Fruit fly (Drosophila melanogaster) whole organism, embryonic: ENCODE data around the gene CG8668.
A peak's percentile ranks its signal among the peaks of the same experiment; 100 is the strongest.

Experiments
- Atf3 ChIP-seq: fragments of 200-800 bp; sonication (Bioruptor generic); optimal IDR thresholded peaks from 3 replicates; lab custom pipeline; 2016; ENCODE audit warnings: missing biosample characterization, missing genetic modification characterization
- CG10209 ChIP-seq: fragments of 200-800 bp; sonication (Bioruptor generic); optimal IDR thresholded peaks from 3 replicates; lab custom pipeline; 2017; ENCODE audit warnings: missing biosample characterization, mild to moderate bottlenecking, missing genetic modification characterization, missing genetic modification reagents
- CG11247 ChIP-seq: fragments of 200-800 bp; sonication (Bioruptor generic); IDR thresholded peaks from 2 replicates; pipeline ENCODE4 v1.3.6; 2022; ENCODE audit warnings: missing biosample characterization, missing genetic modification characterization
- CG11696 ChIP-seq: fragments of 200-800 bp; sonication (Bioruptor generic); IDR thresholded peaks from 2 replicates; pipeline ENCODE4 v1.3.6; 2022; ENCODE audit warnings: missing biosample characterization, missing genetic modification characterization
- CG12155 ChIP-seq: fragments of 200-800 bp; sonication (Bioruptor generic); optimal IDR thresholded peaks from 3 replicates; lab custom pipeline; 2016; ENCODE audit warnings: missing biosample characterization, missing genetic modification characterization
- CG12942 ChIP-seq: fragments of 200-800 bp; sonication (Bioruptor generic); optimal IDR thresholded peaks from 3 replicates; lab custom pipeline; 2016; ENCODE audit warnings: missing biosample characterization, missing genetic modification characterization
- CG17802 ChIP-seq: fragments of 200-800 bp; sonication (Bioruptor generic); optimal IDR thresholded peaks from 2 replicates; lab custom pipeline; 2018; ENCODE audit warnings: missing biosample characterization, mild to moderate bottlenecking, missing genetic modification characterization, moderate library complexity
- CG31224 ChIP-seq: fragments of 200-800 bp; sonication (Bioruptor generic); IDR thresholded peaks from 2 replicates; pipeline ENCODE4 v1.3.6; 2022; ENCODE audit warnings: missing biosample characterization, missing genetic modification characterization
- CG3163 ChIP-seq: fragments of 200-800 bp; sonication (Bioruptor generic); optimal IDR thresholded peaks from 3 replicates; lab custom pipeline; 2016; ENCODE audit warnings: missing biosample characterization, missing genetic modification characterization
- CG43689 ChIP-seq: fragments of 200-800 bp; sonication (Bioruptor generic); IDR thresholded peaks from 2 replicates; pipeline ENCODE4 v1.3.6; 2022; ENCODE audit warnings: missing biosample characterization, missing genetic modification characterization
- CG4820 ChIP-seq: fragments of 200-800 bp; sonication (Bioruptor generic); optimal IDR thresholded peaks from 3 replicates; lab custom pipeline; 2016; ENCODE audit warnings: missing biosample characterization, missing genetic modification characterization
- CG7556 ChIP-seq: fragments of 200-800 bp; sonication (Bioruptor generic); optimal IDR thresholded peaks from 2 replicates; lab custom pipeline; 2017; ENCODE audit warnings: missing biosample characterization, mild to moderate bottlenecking, missing genetic modification characterization
- CG7963 ChIP-seq: fragments of 200-800 bp; sonication (Bioruptor generic); IDR thresholded peaks from 3 replicates; pipeline ENCODE4 v1.3.6; 2022; ENCODE audit warnings: missing biosample characterization, missing genetic modification characterization; ENCODE audit not compliant: partially characterized antibody
- CG8089 ChIP-seq: fragments of 200-800 bp; sonication (Bioruptor generic); optimal IDR thresholded peaks from 3 replicates; lab custom pipeline; 2016; ENCODE audit warnings: missing biosample characterization, missing genetic modification characterization
- CG8388 ChIP-seq: fragments of 200-800 bp; sonication (Bioruptor generic); optimal IDR thresholded peaks from 2 replicates; lab custom pipeline; 2019; ENCODE audit warnings: missing biosample characterization, mild to moderate bottlenecking, missing genetic modification characterization, moderate library complexity
- CG8478 ChIP-seq: fragments of >200 bp; optimal IDR thresholded peaks from 2 replicates; lab custom pipeline; 2018
- CG8924 ChIP-seq: fragments of 200-800 bp; optimal IDR thresholded peaks from 3 replicates; lab custom pipeline; 2019; ENCODE audit warnings: missing biosample characterization, mild to moderate bottlenecking, missing genetic modification characterization, moderate library complexity
- CG9609 ChIP-seq: fragments of 200-800 bp; sonication (Bioruptor generic); optimal IDR thresholded peaks from 3 replicates; lab custom pipeline; 2016; ENCODE audit warnings: missing biosample characterization, missing genetic modification characterization
- D19A ChIP-seq: fragments of 200-800 bp; optimal IDR thresholded peaks from 3 replicates; lab custom pipeline; 2019; ENCODE audit warnings: missing biosample characterization, mild to moderate bottlenecking, missing genetic modification characterization, moderate library complexity
- D19B ChIP-seq: fragments of 200-800 bp; sonication (Bioruptor generic); optimal IDR thresholded peaks from 2 replicates; lab custom pipeline; 2017; ENCODE audit warnings: missing biosample characterization, mild to moderate bottlenecking, missing genetic modification characterization
- HLH54F ChIP-seq: fragments of 200-800 bp; sonication (Bioruptor generic); optimal IDR thresholded peaks from 3 replicates; lab custom pipeline; 2016; ENCODE audit warnings: missing biosample characterization, missing genetic modification characterization
- MBD-R2 ChIP-seq: fragments of 200-800 bp; sonication (Bioruptor generic); IDR thresholded peaks from 2 replicates; pipeline ENCODE4 v1.3.6; 2022; ENCODE audit warnings: missing biosample characterization, missing genetic modification characterization
- Myb ChIP-seq: fragments of 200-800 bp; sonication (Bioruptor generic); optimal IDR thresholded peaks from 2 replicates; lab custom pipeline; 2016; ENCODE audit warnings: missing biosample characterization, missing genetic modification characterization
- NC2β ChIP-seq: fragments of 200-800 bp; sonication (Bioruptor generic); optimal IDR thresholded peaks from 2 replicates; lab custom pipeline; 2016; ENCODE audit warnings: missing biosample characterization, missing genetic modification characterization
- NFAT ChIP-seq: fragments of 200-800 bp; sonication (Bioruptor generic); IDR thresholded peaks from 2 replicates; pipeline ENCODE4 v1.3.6; 2022; ENCODE audit warnings: missing biosample characterization, missing genetic modification characterization
- Spps ChIP-seq: fragments of 200-800 bp; sonication (Bioruptor generic); optimal IDR thresholded peaks from 2 replicates; lab custom pipeline; 2018; ENCODE audit warnings: missing biosample characterization, mild to moderate bottlenecking, missing genetic modification characterization
- ab ChIP-seq: fragments of 200-800 bp; sonication (Bioruptor generic); optimal IDR thresholded peaks from 2 replicates; lab custom pipeline; 2016; ENCODE audit warnings: missing biosample characterization, missing genetic modification characterization
- bowl ChIP-seq: fragments of 200-800 bp; sonication (Bioruptor generic); IDR thresholded peaks from 2 replicates; pipeline ENCODE4 v1.3.6; 2022; ENCODE audit warnings: missing biosample characterization, missing genetic modification characterization
- cad ChIP-seq: fragments of >200 bp; optimal IDR thresholded peaks from 2 replicates; lab custom pipeline; 2017; ENCODE audit warnings: missing biosample characterization, missing genetic modification characterization
- chinmo ChIP-seq: fragments of 200-800 bp; sonication (Bioruptor generic); IDR thresholded peaks from 4 replicates; pipeline ENCODE4 v1.3.6; 2022; ENCODE audit warnings: missing biosample characterization, missing genetic modification characterization; ENCODE audit not compliant: partially characterized antibody
- dan ChIP-seq: fragments of 200-800 bp; sonication (Bioruptor generic); IDR thresholded peaks from 2 replicates; pipeline ENCODE4 v1.3.6; 2022; ENCODE audit warnings: missing biosample characterization, missing genetic modification characterization
- dmrt99B ChIP-seq: fragments of 200-800 bp; sonication (Bioruptor generic); optimal IDR thresholded peaks from 2 replicates; lab custom pipeline; 2018; ENCODE audit warnings: missing biosample characterization, mild to moderate bottlenecking, missing genetic modification characterization, moderate library complexity
- fu2 ChIP-seq: fragments of 200-800 bp; sonication (Bioruptor generic); optimal IDR thresholded peaks from 2 replicates; lab custom pipeline; 2016; ENCODE audit warnings: missing biosample characterization, missing genetic modification characterization
- gem ChIP-seq: fragments of 200-800 bp; sonication (Bioruptor generic); optimal IDR thresholded peaks from 2 replicates; lab custom pipeline; 2019; ENCODE audit warnings: missing biosample characterization, mild to moderate bottlenecking, missing genetic modification characterization, moderate library complexity
- hbn ChIP-seq: fragments of 200-800 bp; sonication (Bioruptor generic); IDR thresholded peaks from 2 replicates; pipeline ENCODE4 v1.3.6; 2022; ENCODE audit warnings: missing biosample characterization, missing genetic modification characterization; ENCODE audit not compliant: partially characterized antibody
- klu ChIP-seq: fragments of 200-800 bp; sonication (Bioruptor generic); IDR thresholded peaks from 2 replicates; pipeline ENCODE4 v1.3.6; 2022; ENCODE audit warnings: missing biosample characterization, missing genetic modification characterization
- lbe ChIP-seq: fragments of 200-800 bp; sonication (Bioruptor generic); optimal IDR thresholded peaks from 2 replicates; lab custom pipeline; 2016; ENCODE audit warnings: missing biosample characterization, mild to moderate bottlenecking, missing genetic modification characterization
- nau ChIP-seq: fragments of 200-800 bp; sonication (Bioruptor generic); optimal IDR thresholded peaks from 3 replicates; lab custom pipeline; 2017; ENCODE audit warnings: missing biosample characterization, mild to moderate bottlenecking, missing genetic modification characterization, missing genetic modification reagents
- nmo ChIP-seq: fragments of 200-800 bp; sonication (Bioruptor generic); optimal IDR thresholded peaks from 2 replicates; lab custom pipeline; 2018; ENCODE audit warnings: missing biosample characterization, mild to moderate bottlenecking, missing genetic modification characterization, moderate library complexity
- otp ChIP-seq: fragments of 200-800 bp; sonication (Bioruptor generic); IDR thresholded peaks from 3 replicates; pipeline ENCODE4, ENCODE4 v1.3.6; 2022; ENCODE audit warnings: missing biosample characterization, missing genetic modification characterization
- ranshi ChIP-seq: fragments of 200-800 bp; sonication (Bioruptor generic); IDR thresholded peaks from 2 replicates; pipeline ENCODE4 v1.3.6; 2022; ENCODE audit warnings: missing biosample characterization, missing genetic modification characterization
- rib ChIP-seq: fragments of 200-800 bp; sonication (Bioruptor generic); IDR thresholded peaks from 2 replicates; pipeline ENCODE4 v1.3.6; 2022; ENCODE audit warnings: missing biosample characterization, missing genetic modification characterization
- schlank ChIP-seq: fragments of 200-800 bp; sonication (Bioruptor generic); optimal IDR thresholded peaks from 2 replicates; lab custom pipeline; 2018; ENCODE audit warnings: missing biosample characterization, mild to moderate bottlenecking, missing genetic modification characterization
- sd ChIP-seq: fragments of 200-800 bp; sonication (Bioruptor generic); optimal IDR thresholded peaks from 3 replicates; lab custom pipeline; 2018; ENCODE audit warnings: missing biosample characterization, mild to moderate bottlenecking, missing genetic modification characterization, moderate library complexity
- sens ChIP-seq: fragments of 200-800 bp; sonication (Bioruptor generic); peaks from one replicate; lab custom pipeline; 2016; ENCODE audit warnings: missing biosample characterization, missing genetic modification characterization
- sim ChIP-seq: fragments of 200-800 bp; sonication (Bioruptor generic); IDR thresholded peaks from 2 replicates; pipeline ENCODE4 v1.3.6; 2022; ENCODE audit warnings: missing biosample characterization, missing genetic modification characterization
- slp2 ChIP-seq: fragments of 200-800 bp; sonication (Bioruptor generic); optimal IDR thresholded peaks from 2 replicates; lab custom pipeline; 2016; ENCODE audit warnings: missing biosample characterization, missing genetic modification characterization
- stwl ChIP-seq: fragments of 200-800 bp; sonication (Bioruptor generic); optimal IDR thresholded peaks from 3 replicates; lab custom pipeline; 2018; ENCODE audit warnings: missing biosample characterization, mild to moderate bottlenecking, missing genetic modification characterization, moderate library complexity
- tin ChIP-seq: fragments of 200-800 bp; sonication (Bioruptor generic); optimal IDR thresholded peaks from 3 replicates; lab custom pipeline; 2016; ENCODE audit warnings: missing biosample characterization, missing genetic modification characterization
- tll ChIP-seq, 2 experiments: fragments of 200-800 bp in 1 of 2; fragments of >200 bp in 1 of 2; sonication (Bioruptor generic) in 1 of 2; optimal IDR thresholded peaks; 2 replicates each; lab custom pipeline; 2017 to 2019; ENCODE audit warnings: missing biosample characterization in 2 of 2, missing genetic modification characterization in 2 of 2, mild to moderate bottlenecking in 1 of 2, moderate library complexity in 1 of 2
- toy ChIP-seq: fragments of 200-800 bp; sonication (Bioruptor generic); IDR thresholded peaks from 2 replicates; pipeline ENCODE4 v1.3.6; 2022; ENCODE audit warnings: missing biosample characterization, missing genetic modification characterization
- zen2 ChIP-seq: fragments of 200-800 bp; sonication (Bioruptor generic); IDR thresholded peaks from 3 replicates; pipeline ENCODE4 v1.3.6; 2022; ENCODE audit warnings: missing biosample characterization, missing genetic modification characterization; ENCODE audit not compliant: partially characterized antibody

Gene CG8668

DNA sequence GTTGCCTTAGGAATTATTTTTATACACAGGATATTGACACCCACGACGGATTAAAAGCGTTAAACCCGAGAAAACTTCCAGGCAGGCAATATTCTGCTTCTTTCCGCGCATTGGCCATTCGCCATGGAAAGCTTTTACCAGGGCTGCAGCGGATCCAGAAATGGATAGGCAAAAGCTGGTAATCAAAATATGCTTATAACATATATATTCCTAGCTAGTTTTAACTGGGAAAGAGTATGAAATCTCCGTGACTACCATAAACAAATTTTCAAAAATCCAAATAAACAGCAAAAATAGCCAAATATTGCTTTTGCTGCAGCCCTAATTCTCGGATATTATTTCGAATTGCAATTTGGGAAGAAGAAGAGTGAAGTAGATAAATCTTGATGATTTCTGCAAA is 32.7 kb downstream of the CG8668 start, which contains the start of the genes PAPLA1 and Rbsn-5 (continued):
- TF ChIP-seq NFAT (GFP tag; lab: Robert Waterston, UW) (peak; percentile 90), D19B (peak; percentile 78), D19A (tag; lab: Kevin White, UChicago) (peak; percentile 86), bowl (GFP tag; lab: Robert Waterston, UW) (peak; percentile 69), CG7963 (GFP tag; lab: Robert Waterston, UW) (no peak), sd (tag; lab: Kevin White, UChicago) (peak; percentile 86), schlank (tag; lab: Kevin White, UChicago) (peak; percentile 87), slp2 (GFP tag; lab: Kevin White, UChicago) (peak; percentile 92), CG31224 (GFP tag; lab: Robert Waterston, UW) (peak; percentile 89), CG8924 (tag; lab: Kevin White, UChicago) (peak; percentile 91), sens (GFP tag; lab: Kevin White, UChicago) (peak; percentile 99), CG12155 (peak; percentile 92), lbe (GFP tag; lab: Kevin White, UChicago) (peak; percentile 92), Myb (GFP tag; lab: Kevin White, UChicago) (peak; percentile 85), MBD-R2 (GFP tag; lab: Robert Waterston, UW) (peak; percentile 97), Atf3 (GFP tag; lab: Kevin White, UChicago) (peak; percentile 94), CG3163 (GFP tag; lab: Kevin White, UChicago) (peak; percentile 81), otp (peak; percentile 88), chinmo (GFP tag; lab: Robert Waterston, UW) (no peak), klu (peak; percentile 86), gem (tag; lab: Kevin White, UChicago) (peak; percentile 96), CG43689 (no peak; the same call in none of the 2 replicates), CG9609 (GFP tag; lab: Kevin White, UChicago) (peak; percentile 96), zen2 (GFP tag; lab: Robert Waterston, UW) (no peak), ab (GFP tag; lab: Kevin White, UChicago) (peak; percentile 93), CG8089 (GFP tag; lab: Kevin White, UChicago) (peak; percentile 93), nau (GFP tag; lab: Kevin White, UChicago) (peak; percentile 78), tll (GFP tag; optimal IDR thresholded peaks at IDR 0.05; lab: Kevin White, UChicago) (no peak), CG8478 (lab: Kevin White, UChicago) (no peak), NC2β (GFP tag; lab: Kevin White, UChicago) (peak; percentile 94), rib (peak; percentile 82), CG10209 (peak; percentile 91), sim (GFP tag; lab: Robert Waterston, UW) (peak; percentile 61; the same call in 1 of the 2 replicates), dan (peak; percentile 43; the same call in 1 of the 2 replicates), HLH54F (peak; percentile 96), hbn (no peak), CG4820 (GFP tag; lab: Kevin White, UChicago) (peak; percentile 94), ranshi (GFP tag; lab: Robert Waterston, UW) (peak; percentile 93), tin (peak; percentile 96), toy (GFP tag; lab: Robert Waterston, UW) (peak; percentile 55; the same call in 1 of the 2 replicates), Spps (tag; lab: Kevin White, UChicago) (peak; percentile 83), stwl (tag; lab: Kevin White, UChicago) (peak; percentile 65), dmrt99B (tag; lab: Kevin White, UChicago) (peak; percentile 91), CG12942 (GFP tag; lab: Kevin White, UChicago) (peak; percentile 94), cad (no peak), CG7556 (GFP tag; lab: Kevin White, UChicago) (peak; percentile 87), CG8388 (peak; percentile 90), fu2 (peak; percentile 95), nmo (GFP tag; lab: Kevin White, UChicago) (peak; percentile 96), CG17802 (tag; lab: Kevin White, UChicago) (peak; percentile 81), CG11696 (peak; percentile 82), CG11247 (GFP tag; lab: Robert Waterston, UW) (peak; percentile 89)
